Fruit fly (Drosophila melanogaster): ENCODE results near the gene Remo.

Gene Remo

DNA sequence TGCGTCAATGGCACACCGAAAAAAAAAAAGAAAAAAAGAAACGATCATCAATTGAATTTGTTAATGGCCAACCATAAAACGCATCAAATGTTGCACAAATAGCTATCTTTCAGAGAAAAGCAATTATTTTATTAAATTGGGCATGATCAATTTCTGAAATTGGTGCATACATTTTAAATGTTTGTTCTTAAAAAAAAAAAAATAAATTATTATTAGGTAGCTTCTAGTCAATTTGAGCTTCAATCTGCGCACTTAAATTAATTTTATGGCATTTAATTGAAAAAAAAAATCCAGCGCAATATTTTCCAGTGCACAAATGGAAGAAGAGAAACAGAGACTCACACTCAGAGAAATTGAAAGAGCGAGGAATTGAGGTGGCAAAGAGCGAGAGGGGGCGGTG, 35.3 kb downstream of the Remo start (continued):
- TF ChIP-seq CG30403 (GFP tag; optimal IDR thresholded peaks at IDR 0.05) (peak; percentile 85), PHDP (tag; optimal IDR thresholded peaks at IDR 0.05) (peak; percentile 72), Fer3 (tag; optimal IDR thresholded peaks at IDR 0.05) (peak; percentile 51), scrt (GFP tag; optimal IDR thresholded peaks at IDR 0.05) (peak; percentile 53), mam (GFP tag; optimal IDR thresholded peaks at IDR 0.05) (peak; percentile 67), Vsx1 (GFP tag; optimal IDR thresholded peaks at IDR 0.05) (peak; percentile 5), MTF-1 (GFP tag; optimal IDR thresholded peaks at IDR 0.05; ENCODE audit: borderline replicate concordance) (no peak), CG3726 (GFP tag; IDR thresholded peaks at IDR 0.05) (no peak), Med (GFP tag) (peak; percentile 91), CG15269 (tag; optimal IDR thresholded peaks at IDR 0.05) (peak; percentile 71), inv (GFP tag; IDR thresholded peaks at IDR 0.05; ENCODE audit: partially characterized antibody) (no peak), NC2β (GFP tag; optimal IDR thresholded peaks at IDR 0.05) (peak; percentile 58), prd (optimal IDR thresholded peaks at IDR 0.05) (no peak), prd (GFP tag; IDR thresholded peaks at IDR 0.05) (peak; percentile 63; the same call in 2 of the 3 replicates), Taf1 (GFP tag; IDR thresholded peaks at IDR 0.05) (no peak), toy (GFP tag; IDR thresholded peaks at IDR 0.05) (0 out of 2 replicates have a peak, but pooled peaks have one; percentile 23), CG4328 (GFP tag; optimal IDR thresholded peaks at IDR 0.05) (no peak), danr (GFP tag; IDR thresholded peaks at IDR 0.05) (no peak), Chrac-16 (GFP tag; optimal IDR thresholded peaks at IDR 0.05) (peak; percentile 69), CG4820 (GFP tag; optimal IDR thresholded peaks at IDR 0.05) (peak; percentile 52), Adf1 (GFP tag; IDR thresholded peaks at IDR 0.05) (no peak), CG10431 (GFP tag; optimal IDR thresholded peaks at IDR 0.05) (no peak), gcm2 (GFP tag; optimal IDR thresholded peaks at IDR 0.05) (no peak), CG13123 (GFP tag; optimal IDR thresholded peaks at IDR 0.05) (peak; percentile 36), CG11247 (GFP tag; IDR thresholded peaks at IDR 0.05) (no peak), zfh2 (GFP tag; optimal IDR thresholded peaks at IDR 0.05) (peak; percentile 79), CG9609 (GFP tag; optimal IDR thresholded peaks at IDR 0.05) (peak; percentile 47), CG12104 (GFP tag; optimal IDR thresholded peaks at IDR 0.05) (peak; percentile 53), Nf-YC (tag; optimal IDR thresholded peaks at IDR 0.05) (peak; percentile 15), CG14710 (tag; optimal IDR thresholded peaks at IDR 0.05) (peak; percentile 15), Doc3 (GFP tag; IDR thresholded peaks at IDR 0.05; ENCODE audit: partially characterized antibody) (no peak), D (optimal IDR thresholded peaks at IDR 0.05) (no peak), D (GFP tag; optimal IDR thresholded peaks at IDR 0.05) (peak; percentile 18), HLH54F (GFP tag; optimal IDR thresholded peaks at IDR 0.05) (peak; percentile 76), Scr (GFP tag; IDR thresholded peaks at IDR 0.05; ENCODE audit: partially characterized antibody) (no peak), fru (optimal IDR thresholded peaks at IDR 0.05) (no peak), CG11398 (GFP tag; optimal IDR thresholded peaks at IDR 0.05) (peak; percentile 43), zen (tag; optimal IDR thresholded peaks at IDR 0.05) (no peak), klu (GFP tag; IDR thresholded peaks at IDR 0.05) (peak; percentile 40; the same call in 1 of the 2 replicates), HLH3B (GFP tag; IDR thresholded peaks at IDR 0.05) (no peak), D19A (tag; optimal IDR thresholded peaks at IDR 0.05) (peak; percentile 48), CG8089 (GFP tag; optimal IDR thresholded peaks at IDR 0.05) (peak; percentile 65), CG9932 (GFP tag; IDR thresholded peaks at IDR 0.05) (peak; percentile 48), CG10209 (GFP tag; optimal IDR thresholded peaks at IDR 0.05) (peak; percentile 62), row (GFP tag; IDR thresholded peaks at IDR 0.05) (peak; percentile 69), HLHmδ (GFP tag; optimal IDR thresholded peaks at IDR 0.05) (no peak), CG31224 (GFP tag; IDR thresholded peaks at IDR 0.05) (0 out of 2 replicates have a peak, but pooled peaks have one; percentile 21), HmgZ (tag; optimal IDR thresholded peaks at IDR 0.05) (no peak), hb (GFP tag; IDR thresholded peaks at IDR 0.05; ENCODE audit: partially characterized antibody) (no peak), CG6254 (GFP tag; optimal IDR thresholded peaks at IDR 0.05) (no peak), CG10979 (tag; optimal IDR thresholded peaks at IDR 0.05) (peak; percentile 37), crp (GFP tag; optimal IDR thresholded peaks at IDR 0.05) (no peak)
